Worm (Caenorhabditis elegans) whole organism, mixed stage, embryonic: ENCODE data around the gene lido-5.

ENCODE experiments used
- blmp-1 ChIP-seq: fragments of 150-350 bp; optimal IDR thresholded peaks from 2 replicates; lab custom pipeline; 2014; ENCODE audit warnings: missing biosample characterization, missing genetic modification characterization
- ceh-39 ChIP-seq: fragments of 150-350 bp; optimal IDR thresholded peaks from 2 replicates; lab custom pipeline; 2014; ENCODE audit warnings: missing biosample characterization, missing genetic modification characterization
- lin-13 ChIP-seq: fragments of 150-350 bp; optimal IDR thresholded peaks from 2 replicates; lab custom pipeline; 2014; ENCODE audit warnings: missing biosample characterization, missing genetic modification characterization
- lin-32 ChIP-seq: fragments of 200-800 bp; sonication (Bioruptor generic); optimal IDR thresholded peaks from 2 replicates; lab custom pipeline; 2018; ENCODE audit warnings: mild to moderate bottlenecking, missing genetic modification characterization, missing compliant biosample characterization
- mab-5 ChIP-seq: fragments of 150-350 bp; optimal IDR thresholded peaks from 2 replicates; lab custom pipeline; 2014; ENCODE audit warnings: missing biosample characterization, missing genetic modification characterization
- mep-1 ChIP-seq: fragments of 150-350 bp; optimal IDR thresholded peaks from 2 replicates; lab custom pipeline; 2017; ENCODE audit warnings: missing biosample characterization, missing genetic modification reagents, missing genetic modification characterization, inconsistent platforms
- nhr-12 ChIP-seq: fragments of 150-350 bp; optimal IDR thresholded peaks from 2 replicates; lab custom pipeline; 2014; ENCODE audit warnings: missing biosample characterization, missing genetic modification characterization
- nhr-237 ChIP-seq: fragments of 150-350 bp; optimal IDR thresholded peaks from 2 replicates; lab custom pipeline; 2014; ENCODE audit warnings: missing biosample characterization, missing genetic modification characterization
- nhr-28 ChIP-seq: fragments of 150-350 bp; optimal IDR thresholded peaks from 2 replicates; lab custom pipeline; 2014; ENCODE audit warnings: missing biosample characterization, missing genetic modification characterization
- pha-4 ChIP-seq: fragments of 150-350 bp; optimal IDR thresholded peaks from 2 replicates; lab custom pipeline; 2018; ENCODE audit warnings: missing biosample characterization, missing genetic modification reagents, missing genetic modification characterization
- sem-2 ChIP-seq: fragments of 200-800 bp; sonication (Bioruptor generic); optimal IDR thresholded peaks from 2 replicates; lab custom pipeline; 2018; ENCODE audit warnings: mild to moderate bottlenecking, missing genetic modification characterization, missing compliant biosample characterization
- unc-39 ChIP-seq: fragments of 150-350 bp; optimal IDR thresholded peaks from 2 replicates; lab custom pipeline; 2014; ENCODE audit warnings: missing biosample characterization, missing genetic modification characterization

DNA sequence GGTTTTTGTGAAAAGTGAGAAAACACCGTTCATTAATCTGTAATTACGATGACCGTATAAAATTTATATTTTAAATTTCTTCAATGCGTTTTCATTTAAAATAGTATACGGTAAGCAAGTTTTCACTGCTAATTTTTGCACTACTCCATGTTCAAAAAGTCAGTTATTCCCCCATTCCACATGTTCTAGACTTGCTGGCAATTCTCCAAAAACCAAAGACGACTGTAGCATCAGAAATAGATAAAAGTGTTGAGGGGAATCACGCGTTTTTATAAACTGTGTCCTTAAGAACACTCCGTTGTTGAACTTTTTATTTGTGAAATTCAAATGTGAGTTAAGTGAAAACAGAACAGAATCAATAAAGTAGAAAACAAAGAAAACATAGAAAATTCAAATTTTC is 25.2 kb upstream of the lido-5 start:
- TF ChIP-seq lin-13 (tag; lab: Kevin White, UChicago) (no peak), nhr-28 (tag; lab: Kevin White, UChicago) (no peak), unc-39 (tag; lab: Kevin White, UChicago) (no peak), pha-4 (tag; lab: Kevin White, UChicago) (no peak), sem-2 (GFP tag; lab: Kevin White, UChicago) (no peak), mab-5 (tag; lab: Kevin White, UChicago) (no peak), nhr-237 (tag; lab: Kevin White, UChicago) (no peak), mep-1 (tag; lab: Kevin White, UChicago) (no peak), ceh-39 (tag; lab: Kevin White, UChicago) (no peak), lin-32 (GFP tag; lab: Kevin White, UChicago) (no peak), nhr-12 (tag; lab: Kevin White, UChicago) (no peak), blmp-1 (tag; lab: Kevin White, UChicago) (no peak)
